Fruit fly (Drosophila melanogaster): ENCODE results near the gene Vha100-1.
A peak's percentile ranks its signal among the peaks of the same experiment; 100 is the strongest.

Gene Vha100-1

DNA sequence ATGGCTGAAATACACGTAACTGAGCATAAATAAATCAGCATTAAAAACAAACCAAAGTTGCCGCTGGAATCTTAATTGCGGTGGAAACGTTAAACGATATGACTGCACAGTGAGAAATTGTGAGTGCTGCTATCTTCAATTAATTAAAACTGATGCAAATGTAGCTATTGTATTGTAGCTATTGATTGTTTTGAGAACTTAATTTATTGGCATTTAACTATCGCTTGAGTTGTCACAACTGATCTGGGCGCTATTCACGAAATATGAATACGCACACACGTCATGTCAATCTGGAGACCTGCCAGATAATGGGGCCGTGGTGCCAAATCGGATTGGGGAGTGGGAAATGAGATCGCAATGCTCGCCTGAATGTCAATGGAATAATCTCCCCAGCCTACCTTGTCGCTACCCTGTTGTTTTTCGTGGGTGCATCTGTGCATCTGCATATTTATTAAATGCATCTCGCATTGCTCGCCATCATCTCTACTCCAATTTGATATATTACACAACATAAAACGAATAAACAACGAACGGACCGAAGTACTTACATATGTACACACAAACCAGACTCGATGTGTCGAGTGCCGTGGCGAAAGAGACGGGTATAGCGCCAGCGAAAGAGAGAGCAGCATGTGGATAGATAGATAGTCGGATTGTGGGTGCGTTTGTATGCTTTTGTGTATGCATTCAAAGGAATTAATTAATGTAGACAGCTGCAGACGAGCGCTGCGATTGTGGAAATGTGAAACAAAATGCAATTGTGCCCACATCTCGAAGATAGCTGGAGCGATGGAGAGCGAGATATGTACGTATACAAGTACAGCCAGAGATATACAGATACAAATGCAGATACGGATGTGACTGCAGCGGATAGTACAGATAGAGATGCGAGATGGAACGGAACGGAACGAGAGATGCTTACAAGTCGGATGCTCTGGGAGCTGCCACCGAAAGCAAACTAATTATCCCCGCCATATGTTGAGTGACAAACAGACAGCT is 47.2 kb upstream of the Vha100-1 start:
- TF ChIP-seq vri (GFP tag; optimal IDR thresholded peaks at IDR 0.05): peak; percentile 4
- TF ChIP-seq CG32006 (GFP tag; optimal IDR thresholded peaks at IDR 0.05): peak; percentile 30
- no peak for TF ChIP-seq CG11762 (GFP tag; optimal IDR thresholded peaks at IDR 0.05; ENCODE audit: insufficient read depth)
- peak; percentile 70 for TF ChIP-seq Eip78C (GFP tag)
- peak; percentile 33 for TF ChIP-seq CG3032 (tag; optimal IDR thresholded peaks at IDR 0.05)
- TF ChIP-seq Sox15 (GFP tag; optimal IDR thresholded peaks at IDR 0.05): no peak
- peak; percentile 33 for TF ChIP-seq CG8319 (GFP tag; optimal IDR thresholded peaks at IDR 0.05)
- peak; percentile 11; the same call in 1 of the 3 replicates for TF ChIP-seq CG6163 (GFP tag; IDR thresholded peaks at IDR 0.05)
- TF ChIP-seq pdm3 (GFP tag; optimal IDR thresholded peaks at IDR 0.05): peak; percentile 44
- TF ChIP-seq dsx (GFP tag; optimal IDR thresholded peaks at IDR 0.05; ENCODE audit: poor library complexity, severe bottlenecking): no peak
- TF ChIP-seq CG34406 (GFP tag; optimal IDR thresholded peaks at IDR 0.05): no peak
- TF ChIP-seq OdsH (GFP tag; optimal IDR thresholded peaks at IDR 0.05): peak; percentile 40
- TF ChIP-seq CG1621 (tag; optimal IDR thresholded peaks at IDR 0.05): no peak
- TF ChIP-seq achi (GFP tag; optimal IDR thresholded peaks at IDR 0.05): peak; percentile 38
- TF ChIP-seq fd85E (GFP tag; optimal IDR thresholded peaks at IDR 0.05): no peak
- TF ChIP-seq CG7368 (GFP tag; optimal IDR thresholded peaks at IDR 0.05): peak; percentile 13
- peak; percentile 52 for TF ChIP-seq topi (GFP tag; optimal IDR thresholded peaks at IDR 0.05)
- peak; percentile 89 for TF ChIP-seq svp (GFP tag)
- TF ChIP-seq ss (GFP tag; optimal IDR thresholded peaks at IDR 0.05): peak in 1 of 2 experiments; percentile 7
- peak; percentile 8 for TF ChIP-seq Met (GFP tag; optimal IDR thresholded peaks at IDR 0.05)
- TF ChIP-seq Hr39 (GFP tag; optimal IDR thresholded peaks at IDR 0.05): peak; percentile 58
- TF ChIP-seq Blimp-1 (GFP tag; optimal IDR thresholded peaks at IDR 0.05): no peak
- TF ChIP-seq dac (GFP tag; optimal IDR thresholded peaks at IDR 0.05): no peak
- peak; percentile 42 for TF ChIP-seq CG3919 (GFP tag; optimal IDR thresholded peaks at IDR 0.05)
- no peak for TF ChIP-seq CG11294 (GFP tag; IDR thresholded peaks at IDR 0.05)
- peak; percentile 45; the same call in 1 of the 3 replicates for TF ChIP-seq eg (GFP tag; IDR thresholded peaks at IDR 0.05)
- no peak for TF ChIP-seq CG11902 (GFP tag; optimal IDR thresholded peaks at IDR 0.05)
- TF ChIP-seq CG6808 (GFP tag; optimal IDR thresholded peaks at IDR 0.05): peak; percentile 33
- TF ChIP-seq lz (GFP tag; optimal IDR thresholded peaks at IDR 0.05): peak; percentile 19
- peak; percentile 8 for TF ChIP-seq Sox102F (GFP tag; optimal IDR thresholded peaks at IDR 0.05)
- TF ChIP-seq Lpt (GFP tag; optimal IDR thresholded peaks at IDR 0.05): peak; percentile 9
- peak; percentile 12 for TF ChIP-seq cyc (GFP tag; optimal IDR thresholded peaks at IDR 0.05)
- peak in 1 of 2 experiments; percentile 26 for TF ChIP-seq salr (GFP tag; optimal IDR thresholded peaks at IDR 0.05)
- TF ChIP-seq Sox14 (GFP tag; optimal IDR thresholded peaks at IDR 0.05): peak; percentile 37
- peak; percentile 24 for TF ChIP-seq Hr4 (GFP tag; optimal IDR thresholded peaks at IDR 0.05)
- peak; percentile 34 for TF ChIP-seq CG10631 (GFP tag; optimal IDR thresholded peaks at IDR 0.05)
- no peak for TF ChIP-seq Ets21C (GFP tag; optimal IDR thresholded peaks at IDR 0.05)
- TF ChIP-seq Eip93F (GFP tag; optimal IDR thresholded peaks at IDR 0.05): no peak
- TF ChIP-seq CG16779 (tag; optimal IDR thresholded peaks at IDR 0.05): no peak
- no peak for TF ChIP-seq CG9139 (GFP tag; optimal IDR thresholded peaks at IDR 0.05)
- TF ChIP-seq CG6792 (GFP tag; optimal IDR thresholded peaks at IDR 0.05): no peak
- TF ChIP-seq Hr38 (GFP tag; optimal IDR thresholded peaks at IDR 0.05): no peak
- no peak for TF ChIP-seq fd59A (GFP tag; optimal IDR thresholded peaks at IDR 0.05)
- TF ChIP-seq CG4318 (GFP tag; optimal IDR thresholded peaks at IDR 0.05): no peak
- peak; percentile 51 for TF ChIP-seq Ets96B (tag; optimal IDR thresholded peaks at IDR 0.05)
- TF ChIP-seq Gug (GFP tag; IDR thresholded peaks at IDR 0.05): no peak
- TF ChIP-seq CG15336 (GFP tag; IDR thresholded peaks at IDR 0.05): 0 out of 2 replicates have a peak, but pooled peaks have one; percentile 13
- TF ChIP-seq esn (GFP tag; optimal IDR thresholded peaks at IDR 0.05): peak; percentile 55
- TF ChIP-seq net (GFP tag; optimal IDR thresholded peaks at IDR 0.05): no peak

Measured in whole organism, prepupa.